Fruit fly (Drosophila melanogaster): ENCODE measurements around the gene Mzt1.

dm6 chr3L:2386433-2386832 is 2.6 kb upstream of the Mzt1 start:
- TF ChIP-seq h (optimal IDR thresholded peaks at IDR 0.05) (no peak), Sin3A (optimal IDR thresholded peaks at IDR 0.05) (no peak), insv (optimal IDR thresholded peaks at IDR 0.05) (no peak), Myc (optimal IDR thresholded peaks at IDR 0.05) (no peak), psq (optimal IDR thresholded peaks at IDR 0.05) (no peak)

Data from Kc167 (cell line).